Worm (Caenorhabditis elegans) whole organism, L4 larva: ENCODE measurements around the gene nsun-5.

Experiments used
- ZK337.2 ChIP-seq: fragments of 200-800 bp; sonication (Bioruptor generic); IDR thresholded peaks from 2 replicates; pipeline ENCODE4 v1.3.6; 2022; ENCODE audit warnings: missing genetic modification reagents, missing genetic modification characterization, missing compliant biosample characterization
- ZK546.5 ChIP-seq, 2 experiments: sonication (generic microtip); optimal IDR thresholded peaks; 2 replicates each; lab custom pipeline; 2017; ENCODE audit warnings: missing biosample characterization in 2 of 2, missing genetic modification characterization in 2 of 2
- ces-1 ChIP-seq: fragments of 150-350 bp; sonication (generic microtip); optimal IDR thresholded peaks from 4 replicates; lab custom pipeline; 2014; ENCODE audit warnings: missing biosample characterization, missing genetic modification reagents, missing genetic modification characterization
- ctbp-1 ChIP-seq: fragments of 200-800 bp; sonication (Bioruptor generic); IDR thresholded peaks from 2 replicates; pipeline ENCODE4 v1.3.6; 2022; ENCODE audit warnings: missing genetic modification reagents, missing genetic modification characterization, missing compliant biosample characterization
- egl-27 ChIP-seq: sonication (generic microtip); optimal IDR thresholded peaks from 3 replicates; lab custom pipeline; 2017; ENCODE audit warnings: missing biosample characterization, missing genetic modification reagents, missing genetic modification characterization
- hlh-11 ChIP-seq: fragments of 200-800 bp; sonication (Bioruptor generic); optimal IDR thresholded peaks from 2 replicates; lab custom pipeline; 2018; ENCODE audit warnings: mild to moderate bottlenecking, missing genetic modification characterization, missing compliant biosample characterization
- jun-1 ChIP-seq: fragments of 150-350 bp; optimal IDR thresholded peaks from 2 replicates; lab custom pipeline; 2014; ENCODE audit warnings: missing biosample characterization, missing genetic modification reagents, missing genetic modification characterization
- lin-38 ChIP-seq: fragments of 200-800 bp; sonication (Bioruptor generic); IDR thresholded peaks from 2 replicates; pipeline ENCODE4 v1.3.6; 2022; ENCODE audit warnings: missing genetic modification reagents, missing genetic modification characterization, missing compliant biosample characterization
- lsy-2 ChIP-seq, 2 experiments: fragments of 150-350 bp in 1 of 2; sonication (generic microtip) in 1 of 2; optimal IDR thresholded peaks; 2 replicates each; lab custom pipeline; 2014 to 2017; ENCODE audit warnings: missing biosample characterization in 2 of 2, missing genetic modification characterization in 2 of 2
- mdl-1 ChIP-seq, 2 experiments: fragments of 150-350 bp in 1 of 2; sonication (generic microtip) in 1 of 2; optimal IDR thresholded peaks; 2 replicates each; lab custom pipeline; 2014 to 2017; ENCODE audit warnings: missing biosample characterization in 2 of 2, missing genetic modification characterization in 2 of 2
- nhr-10 ChIP-seq: fragments of 150-350 bp; optimal IDR thresholded peaks from 2 replicates; lab custom pipeline; 2014; ENCODE audit warnings: missing biosample characterization, missing genetic modification characterization
- nhr-42 ChIP-seq: fragments of 200-800 bp; sonication (Bioruptor generic); IDR thresholded peaks from 2 replicates; pipeline ENCODE4 v1.3.6; 2022; ENCODE audit warnings: missing genetic modification characterization, missing compliant biosample characterization
- pha-4 ChIP-seq, 2 experiments: fragments of 150-350 bp in 1 of 2; fragments of 200-800 bp in 1 of 2; sonication (Bioruptor generic) in 1 of 2; IDR thresholded peaks in 1 of 2; optimal IDR thresholded peaks in 1 of 2; 2 replicates each; pipeline versions ENCODE4 v1.3.6 to Lab custom; 2014 to 2022; ENCODE audit warnings: missing genetic modification characterization in 2 of 2, missing genetic modification reagents in 2 of 2, missing biosample characterization in 1 of 2, missing compliant biosample characterization in 1 of 2
- unc-62 ChIP-seq, 3 experiments: fragments of 150-350 bp in 1 of 3; sonication (generic microtip); optimal IDR thresholded peaks in 2 of 3; peaks in 1 of 3; 1 replicate in 1 of 3; 2 replicates in 2 of 3; lab custom pipeline; 2014 to 2017; ENCODE audit warnings: missing biosample characterization in 3 of 3, missing genetic modification characterization in 3 of 3, missing genetic modification reagents in 3 of 3, missing genotype in 1 of 3

DNA sequence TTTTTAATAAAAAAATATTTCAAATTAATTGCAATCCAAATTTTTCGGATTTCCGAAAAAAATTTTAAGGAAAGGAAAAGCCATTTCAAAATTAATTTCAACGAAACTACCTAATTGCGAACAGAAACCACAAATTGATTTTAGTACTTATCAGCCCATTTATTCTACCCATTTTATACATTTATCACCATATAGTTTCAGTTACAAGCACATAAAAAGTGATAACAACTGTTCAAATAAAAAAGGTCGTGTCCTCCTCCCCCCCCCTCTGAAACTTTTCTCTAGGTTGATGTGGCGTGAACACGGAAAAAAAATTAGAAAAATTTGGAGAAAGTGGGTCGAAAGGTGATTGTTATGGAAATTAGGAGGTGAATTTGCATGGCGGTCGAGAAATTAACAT, 4.5 kb upstream of the nsun-5 start:
- TF ChIP-seq unc-62 (GFP tag; optimal IDR thresholded peaks at IDR 0.05 in 1 of 2; lab: Kevin White, UChicago) (no peak), unc-62 (tag; optimal IDR thresholded peaks at IDR 0.05; lab: Kevin White, UChicago) (no peak), ZK337.2 (GFP tag; lab: Robert Waterston, UW) (no peak), lin-38 (no peak), ces-1 (GFP tag; lab: Kevin White, UChicago) (no peak), lsy-2 (tag; optimal IDR thresholded peaks at IDR 0.05; lab: Kevin White, UChicago) (no peak), egl-27 (tag; lab: Kevin White, UChicago) (no peak), nhr-42 (no peak), jun-1 (no peak), nhr-10 (tag; lab: Kevin White, UChicago) (no peak), mdl-1 (tag; optimal IDR thresholded peaks at IDR 0.05; lab: Kevin White, UChicago) (no peak), pha-4 (GFP tag; IDR thresholded peaks at IDR 0.05; lab: Robert Waterston, UW) (no peak), pha-4 (tag; optimal IDR thresholded peaks at IDR 0.05; lab: Kevin White, UChicago) (no peak), ZK546.5 (tag; optimal IDR thresholded peaks at IDR 0.05; lab: Kevin White, UChicago) (no peak), ctbp-1 (GFP tag; lab: Robert Waterston, UW) (no peak), hlh-11 (tag; lab: Kevin White, UChicago) (peak; percentile 46)
